Worm (Caenorhabditis elegans) whole organism, late embryonic: ENCODE data around the gene Y57G11B.6.

Source experiments
- ceh-14 ChIP-seq: sonication (generic microtip); optimal IDR thresholded peaks from 2 replicates; lab custom pipeline; 2016; ENCODE audit warnings: missing genotype, missing genetic modification characterization, missing compliant biosample characterization
- zip-5 ChIP-seq: sonication (generic microtip); optimal IDR thresholded peaks from 2 replicates; lab custom pipeline; 2016; ENCODE audit warnings: missing genetic modification characterization, missing compliant biosample characterization

DNA sequence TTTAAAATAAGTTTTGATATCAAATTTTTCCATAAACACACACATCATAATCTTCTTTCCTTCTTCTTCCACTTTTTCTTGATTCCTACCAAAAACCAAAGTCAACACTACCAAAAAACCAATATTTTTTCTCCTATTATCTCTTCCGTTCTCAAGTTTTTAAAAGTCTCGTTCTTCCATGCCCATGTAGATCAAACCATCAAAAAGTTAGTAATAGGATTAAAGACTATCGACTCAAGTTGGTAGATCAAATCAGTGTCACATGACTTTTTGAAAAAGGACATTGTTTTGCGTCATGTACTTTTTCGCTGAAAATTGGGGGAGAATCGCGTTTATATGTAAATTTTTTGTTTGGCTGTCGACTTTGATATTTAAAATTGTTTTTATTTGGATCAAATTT lies 48.3 kb upstream of the Y57G11B.6 start:
- TF ChIP-seq ceh-14 (tag; lab: Kevin White, UChicago) (no peak), zip-5 (no peak)
